Worm (Caenorhabditis elegans): ENCODE measurements around the gene nep-15.

The nep-15 gene

ce11 chrX:8386068-8386851, 14.3 kb downstream of the nep-15 start (continued):
- TF ChIP-seq ama-1 (optimal IDR thresholded peaks at IDR 0.05) (no peak), ceh-19 (GFP tag; optimal IDR thresholded peaks at IDR 0.05) (peak; percentile 35), odd-2 (tag; optimal IDR thresholded peaks at IDR 0.05) (no peak), ceh-2 (tag; optimal IDR thresholded peaks at IDR 0.05) (peak; percentile 81), pag-3 (tag; optimal IDR thresholded peaks at IDR 0.05; ENCODE audit: borderline replicate concordance) (no peak), ceh-18 (tag; optimal IDR thresholded peaks at IDR 0.05) (peak; percentile 60), nfya-1 (tag; optimal IDR thresholded peaks at IDR 0.05) (peak; percentile 53), hlh-15 (tag; optimal IDR thresholded peaks at IDR 0.05) (peak; percentile 4), unc-42 (tag; optimal IDR thresholded peaks at IDR 0.05) (peak; percentile 39), ceh-45 (GFP tag; IDR thresholded peaks at IDR 0.05) (no peak), fax-1 (tag; optimal IDR thresholded peaks at IDR 0.05) (peak; percentile 64), madf-2 (tag; optimal IDR thresholded peaks at IDR 0.05) (peak; percentile 57), tbx-7 (tag; optimal IDR thresholded peaks at IDR 0.05) (no peak), ceh-31 (tag; optimal IDR thresholded peaks at IDR 0.05) (peak; percentile 63), dve-1 (tag; optimal IDR thresholded peaks at IDR 0.05) (peak; percentile 71), elt-4 (tag; optimal IDR thresholded peaks at IDR 0.05) (no peak), ceh-22 (tag; optimal IDR thresholded peaks at IDR 0.05) (peak; percentile 44), zip-5 (tag; optimal IDR thresholded peaks at IDR 0.05) (peak; percentile 56), hlh-8 (tag; optimal IDR thresholded peaks at IDR 0.05) (peak; percentile 62), elt-2 (tag; optimal IDR thresholded peaks at IDR 0.05) (peak; percentile 86), ref-2 (tag; optimal IDR thresholded peaks at IDR 0.05) (peak; percentile 70), sdc-2 (tag; optimal IDR thresholded peaks at IDR 0.05) (peak; percentile 76), lim-6 (tag; optimal IDR thresholded peaks at IDR 0.05) (peak; percentile 38)

- TF ChIP-seq ref-2 (tag; optimal IDR thresholded peaks at IDR 0.05) (no peak), unc-55 (GFP tag; optimal IDR thresholded peaks at IDR 0.05) (peak; percentile 85)
These were observed 18.5 kb downstream of the nep-15 start for ce11 chrX:8390508-8390907.

ce11 chrX:8391505-8391904, 19.5 kb downstream of the nep-15 start:
- TF ChIP-seq ceh-19 (GFP tag; optimal IDR thresholded peaks at IDR 0.05) (no peak), npax-4 (tag; optimal IDR thresholded peaks at IDR 0.05) (no peak), lin-11 (tag; optimal IDR thresholded peaks at IDR 0.05) (no peak), hlh-6 (tag; optimal IDR thresholded peaks at IDR 0.05) (no peak), odd-2 (tag; optimal IDR thresholded peaks at IDR 0.05) (no peak), pax-1 (tag; optimal IDR thresholded peaks at IDR 0.05) (no peak), mec-3 (tag; optimal IDR thresholded peaks at IDR 0.05; ENCODE audit: borderline replicate concordance) (no peak), pros-1 (tag; optimal IDR thresholded peaks at IDR 0.05) (no peak), Y22D7AL.16 (tag; optimal IDR thresholded peaks at IDR 0.05) (no peak), ttx-3 (tag; optimal IDR thresholded peaks at IDR 0.05) (no peak), tbx-2 (tag; optimal IDR thresholded peaks at IDR 0.05) (no peak), fax-1 (tag; optimal IDR thresholded peaks at IDR 0.05) (no peak), pat-9 (tag; optimal IDR thresholded peaks at IDR 0.05) (no peak)

- no peak for TF ChIP-seq elt-4 (tag; optimal IDR thresholded peaks at IDR 0.05)
- no peak for TF ChIP-seq madf-2 (tag; optimal IDR thresholded peaks at IDR 0.05)
- TF ChIP-seq pros-1 (tag; optimal IDR thresholded peaks at IDR 0.05) = no peak
- TF ChIP-seq ets-4 (tag; optimal IDR thresholded peaks at IDR 0.05) = no peak
- no peak for TF ChIP-seq ceh-30 (tag; optimal IDR thresholded peaks at IDR 0.05)
- no peak for TF ChIP-seq pqm-1 (tag; optimal IDR thresholded peaks at IDR 0.05)
- no peak for TF ChIP-seq hlh-13 (GFP tag; optimal IDR thresholded peaks at IDR 0.05)
- no peak for TF ChIP-seq ahr-1 (tag; optimal IDR thresholded peaks at IDR 0.05)
- no peak for TF ChIP-seq syd-9 (tag; optimal IDR thresholded peaks at IDR 0.05)
- no peak for TF ChIP-seq pax-1 (tag; optimal IDR thresholded peaks at IDR 0.05)
- no peak for TF ChIP-seq che-1 (tag; optimal IDR thresholded peaks at IDR 0.05)
- TF ChIP-seq eyg-1 (tag; optimal IDR thresholded peaks at IDR 0.05) = no peak
- TF ChIP-seq ztf-16 (tag; optimal IDR thresholded peaks at IDR 0.05) = no peak
- no peak for TF ChIP-seq lin-11 (tag; optimal IDR thresholded peaks at IDR 0.05)
- no peak for TF ChIP-seq unc-55 (GFP tag; optimal IDR thresholded peaks at IDR 0.05)
- no peak for TF ChIP-seq unc-42 (tag; optimal IDR thresholded peaks at IDR 0.05)
- TF ChIP-seq ceh-6 (GFP tag; optimal IDR thresholded peaks at IDR 0.05) = no peak
- TF ChIP-seq ref-2 (tag; optimal IDR thresholded peaks at IDR 0.05) = no peak
These were observed 20.6 kb downstream of the nep-15 start, which contains the start of gene wrk-1 for ce11 chrX:8392539-8392996. wrk-1 (minus strand) TSS chrX:8392589.

Measured in whole organism, late embryonic.